Fruit fly (Drosophila melanogaster) whole organism, pupa: ENCODE results near the gene drongo.

ENCODE experiments used
- CG10348 ChIP-seq: fragments of 200-800 bp; sonication (Bioruptor generic); IDR thresholded peaks from 2 replicates; pipeline ENCODE4 v1.3.6; 2022; ENCODE audit warnings: missing biosample characterization, missing genetic modification characterization
- CG12605 ChIP-seq: fragments of 200-800 bp; sonication (Bioruptor generic); IDR thresholded peaks from 2 replicates; pipeline ENCODE4 v1.3.6; 2022; ENCODE audit warnings: missing biosample characterization, missing genetic modification characterization
- CG13204 ChIP-seq: fragments of 200-800 bp; sonication (Bioruptor generic); optimal IDR thresholded peaks from 2 replicates; lab custom pipeline; 2018; ENCODE audit warnings: missing biosample characterization, mild to moderate bottlenecking, missing genetic modification characterization, moderate library complexity
- CG14655 ChIP-seq: fragments of 200-800 bp; sonication (Bioruptor generic); optimal IDR thresholded peaks from 3 replicates; lab custom pipeline; 2017; ENCODE audit warnings: mild to moderate bottlenecking, missing biosample characterization, missing genetic modification reagents, missing genetic modification characterization
- CG15710 ChIP-seq: fragments of 200-800 bp; sonication (Bioruptor generic); optimal IDR thresholded peaks from 2 replicates; lab custom pipeline; 2018; ENCODE audit warnings: missing biosample characterization, mild to moderate bottlenecking, missing genetic modification characterization, moderate library complexity
- CG17806 ChIP-seq: fragments of 200-800 bp; sonication (Bioruptor generic); optimal IDR thresholded peaks from 2 replicates; lab custom pipeline; 2018; ENCODE audit warnings: missing biosample characterization, mild to moderate bottlenecking, missing genetic modification characterization, moderate library complexity
- CG32121 ChIP-seq: fragments of 200-800 bp; sonication (Bioruptor generic); IDR thresholded peaks from 2 replicates; pipeline ENCODE4 v1.3.6; 2022; ENCODE audit warnings: missing biosample characterization, missing genetic modification characterization
- CG34367 ChIP-seq: fragments of 200-800 bp; sonication (Bioruptor generic); optimal IDR thresholded peaks from 2 replicates; lab custom pipeline; 2018; ENCODE audit warnings: missing biosample characterization, mild to moderate bottlenecking, missing genetic modification characterization
- CG4496 ChIP-seq: fragments of 200-800 bp; sonication (Bioruptor generic); IDR thresholded peaks from 3 replicates; pipeline ENCODE4 v1.3.6; 2022; ENCODE audit warnings: missing biosample characterization, missing genetic modification characterization
- CG8159 ChIP-seq: fragments of 200-800 bp; sonication (Bioruptor generic); optimal IDR thresholded peaks from 3 replicates; lab custom pipeline; 2018; ENCODE audit warnings: missing biosample characterization, mild to moderate bottlenecking, missing genetic modification characterization, moderate library complexity
- CG8301 ChIP-seq: fragments of 200-800 bp; sonication (Bioruptor generic); optimal IDR thresholded peaks from 2 replicates; lab custom pipeline; 2018; ENCODE audit warnings: missing biosample characterization, mild to moderate bottlenecking, missing genetic modification characterization
- CG9948 ChIP-seq: fragments of 200-800 bp; sonication (Bioruptor generic); optimal IDR thresholded peaks from 2 replicates; lab custom pipeline; 2018; ENCODE audit warnings: missing biosample characterization, mild to moderate bottlenecking, missing genetic modification characterization, moderate library complexity
- D1 ChIP-seq: fragments of 200-800 bp; sonication (Bioruptor generic); optimal IDR thresholded peaks from 2 replicates; lab custom pipeline; 2018; ENCODE audit warnings: missing biosample characterization, mild to moderate bottlenecking, missing genetic modification characterization, moderate library complexity
- EcR ChIP-seq: fragments of 200-800 bp; sonication (Bioruptor generic); optimal IDR thresholded peaks from 3 replicates; lab custom pipeline; 2019; ENCODE audit warnings: missing biosample characterization, missing genetic modification characterization, mild to moderate bottlenecking, moderate library complexity, missing genetic modification reagents
- Ets98B ChIP-seq: fragments of 200-800 bp; sonication (Bioruptor generic); IDR thresholded peaks from 2 replicates; pipeline ENCODE4 v1.3.6; 2022; ENCODE audit warnings: missing biosample characterization, missing genetic modification characterization
- Pif1A ChIP-seq: fragments of 200-800 bp; sonication (Bioruptor generic); optimal IDR thresholded peaks from 3 replicates; lab custom pipeline; 2016; ENCODE audit warnings: missing biosample characterization, missing genetic modification characterization
- Pif1B ChIP-seq: fragments of 200-800 bp; sonication (Bioruptor generic); optimal IDR thresholded peaks from 3 replicates; lab custom pipeline; 2016; ENCODE audit warnings: missing biosample characterization, missing genetic modification characterization
- Snoo ChIP-seq: fragments of 200-800 bp; sonication (Bioruptor generic); optimal IDR thresholded peaks from 3 replicates; lab custom pipeline; 2017; ENCODE audit warnings: missing biosample characterization, mild to moderate bottlenecking, missing genetic modification characterization, inconsistent platforms
- fd96Ca ChIP-seq: fragments of 200-800 bp; sonication (Bioruptor generic); IDR thresholded peaks from 3 replicates; pipeline ENCODE4 v1.3.6; 2022; ENCODE audit warnings: missing biosample characterization, missing genetic modification characterization
- gl ChIP-seq: fragments of 200-800 bp; sonication (Bioruptor generic); optimal IDR thresholded peaks from 2 replicates; lab custom pipeline; 2018; ENCODE audit warnings: missing biosample characterization, mild to moderate bottlenecking, missing genetic modification characterization
- rn ChIP-seq: fragments of 200-800 bp; sonication (Bioruptor generic); IDR thresholded peaks from 2 replicates; pipeline ENCODE4 v1.3.6; 2022; ENCODE audit warnings: missing biosample characterization, missing genetic modification characterization

drongo gene

dm6 chr2L:842873-843272 lies 8.0 kb downstream of the drongo start:
- no peak for TF ChIP-seq D1 (tag; lab: Kevin White, UChicago)
- TF ChIP-seq Pif1A (GFP tag; lab: Kevin White, UChicago), result no peak
- peak; percentile 65 for TF ChIP-seq EcR
- TF ChIP-seq, all 21 proteins: peak for 1

- TF ChIP-seq CG9948 (tag; lab: Kevin White, UChicago), result peak; percentile 93
- TF ChIP-seq Snoo, result peak; percentile 97
- peak; percentile 94 for TF ChIP-seq CG17806
- TF ChIP-seq EcR, result peak; percentile 88
- peak; percentile 98 for TF ChIP-seq CG4496
- peak; percentile 93 for TF ChIP-seq gl (tag; lab: Kevin White, UChicago)
- peak; percentile 95 for TF ChIP-seq CG8159 (tag; lab: Kevin White, UChicago)
- TF ChIP-seq CG12605 (GFP tag; lab: Robert Waterston, UW), result peak; percentile 96
- peak; percentile 95 for TF ChIP-seq rn (GFP tag; lab: Robert Waterston, UW)
- peak; percentile 95 for TF ChIP-seq CG32121 (GFP tag; lab: Robert Waterston, UW)
- TF ChIP-seq fd96Ca (GFP tag; lab: Robert Waterston, UW), result peak; percentile 96
- peak; percentile 94 for TF ChIP-seq Pif1A (GFP tag; lab: Kevin White, UChicago)
- peak; percentile 96 for TF ChIP-seq CG14655 (GFP tag; lab: Kevin White, UChicago)
- TF ChIP-seq CG34367, result peak; percentile 94
- TF ChIP-seq Ets98B (GFP tag; lab: Robert Waterston, UW), result peak; percentile 96
- TF ChIP-seq CG13204 (GFP tag; lab: Kevin White, UChicago), result no peak
- TF ChIP-seq CG15710 (tag; lab: Kevin White, UChicago), result peak; percentile 96
- TF ChIP-seq Pif1B (GFP tag; lab: Kevin White, UChicago), result peak; percentile 95
- TF ChIP-seq D1 (tag; lab: Kevin White, UChicago), result peak; percentile 78
- TF ChIP-seq CG8301 (tag; lab: Kevin White, UChicago), result peak; percentile 93
- 0 out of 2 replicates have a peak, but pooled peaks have one; percentile 22 for TF ChIP-seq CG10348 (GFP tag; lab: Robert Waterston, UW)
Observed at dm6 chr2L:841708-842107, 9.2 kb downstream of the drongo start.

- peak; percentile 25 for TF ChIP-seq CG13204 (GFP tag; lab: Kevin White, UChicago)
- TF ChIP-seq D1 (tag; lab: Kevin White, UChicago), result no peak
- peak; percentile 36; the same call in 1 of the 2 replicates for TF ChIP-seq Ets98B (GFP tag; lab: Robert Waterston, UW)
- TF ChIP-seq CG8301 (tag; lab: Kevin White, UChicago), result no peak
- peak; percentile 35; the same call in 1 of the 2 replicates for TF ChIP-seq CG32121 (GFP tag; lab: Robert Waterston, UW)
- TF ChIP-seq Pif1B (GFP tag; lab: Kevin White, UChicago), result no peak
- 0 out of 2 replicates have a peak, but pooled peaks have one; percentile 45 for TF ChIP-seq CG12605 (GFP tag; lab: Robert Waterston, UW)
Observed at dm6 chr2L:840716-841115, 10.2 kb downstream of the drongo start.

- TF ChIP-seq CG8301 (tag; lab: Kevin White, UChicago) (no peak), gl (tag; lab: Kevin White, UChicago) (peak; percentile 24), EcR (peak; percentile 69)
- TF ChIP-seq, all 21 proteins: peak for 2
Observed at dm6 chr2L:840022-840421, 10.8 kb downstream of the drongo start.

- TF ChIP-seq Pif1A (GFP tag; lab: Kevin White, UChicago) (no peak), CG10348 (GFP tag; lab: Robert Waterston, UW) (no peak), CG32121 (GFP tag; lab: Robert Waterston, UW) (no peak), rn (GFP tag; lab: Robert Waterston, UW) (no peak), CG17806 (no peak), fd96Ca (GFP tag; lab: Robert Waterston, UW) (no peak), Ets98B (GFP tag; lab: Robert Waterston, UW) (no peak), CG12605 (GFP tag; lab: Robert Waterston, UW) (no peak), CG15710 (tag; lab: Kevin White, UChicago) (no peak), CG8301 (tag; lab: Kevin White, UChicago) (no peak), CG8159 (tag; lab: Kevin White, UChicago) (no peak), D1 (tag; lab: Kevin White, UChicago) (no peak), EcR (no peak), gl (tag; lab: Kevin White, UChicago) (no peak), CG14655 (GFP tag; lab: Kevin White, UChicago) (no peak), CG9948 (tag; lab: Kevin White, UChicago) (no peak), Snoo (no peak), CG4496 (no peak), Pif1B (GFP tag; lab: Kevin White, UChicago) (no peak), CG34367 (no peak)
Observed at dm6 chr2L:838786-839185, 12.1 kb downstream of the drongo start.

dm6 chr2L:837989-838388 lies 12.9 kb downstream of the drongo start:
- TF ChIP-seq CG4496, result peak; percentile 87
- TF ChIP-seq CG13204 (GFP tag; lab: Kevin White, UChicago), result no peak
- TF ChIP-seq gl (tag; lab: Kevin White, UChicago), result no peak
- TF ChIP-seq CG10348 (GFP tag; lab: Robert Waterston, UW), result peak; percentile 83
- TF ChIP-seq Ets98B (GFP tag; lab: Robert Waterston, UW), result peak; percentile 84
- TF ChIP-seq fd96Ca (GFP tag; lab: Robert Waterston, UW), result peak; percentile 92
- peak; percentile 77 for TF ChIP-seq CG32121 (GFP tag; lab: Robert Waterston, UW)
- TF ChIP-seq CG17806, result peak; percentile 54
- no peak for TF ChIP-seq D1 (tag; lab: Kevin White, UChicago)
- TF ChIP-seq CG8159 (tag; lab: Kevin White, UChicago), result no peak
- TF ChIP-seq Snoo, result peak; percentile 5
- peak; percentile 74 for TF ChIP-seq CG12605 (GFP tag; lab: Robert Waterston, UW)
- peak; percentile 84 for TF ChIP-seq CG15710 (tag; lab: Kevin White, UChicago)
- TF ChIP-seq EcR, result no peak
- peak; percentile 44 for TF ChIP-seq CG34367
- peak; percentile 57 for TF ChIP-seq rn (GFP tag; lab: Robert Waterston, UW)
- TF ChIP-seq CG9948 (tag; lab: Kevin White, UChicago), result peak; percentile 75
- peak; percentile 89 for TF ChIP-seq CG14655 (GFP tag; lab: Kevin White, UChicago)
- TF ChIP-seq CG8301 (tag; lab: Kevin White, UChicago), result peak; percentile 88
- TF ChIP-seq, all 21 proteins: peak for 14
